Worm (Caenorhabditis elegans) whole organism, early embryonic: ENCODE results near the gene C55A6.6.

Source experiments
- B0310.2 ChIP-seq: sonication (generic microtip); optimal IDR thresholded peaks from 2 replicates; lab custom pipeline; 2016; ENCODE audit warnings: mild to moderate bottlenecking, missing genetic modification characterization, missing compliant biosample characterization
- F13C5.2 ChIP-seq: sonication (generic microtip); optimal IDR thresholded peaks from 2 replicates; lab custom pipeline; 2017; ENCODE audit warnings: mild to moderate bottlenecking, missing genetic modification characterization, inconsistent platforms, missing compliant biosample characterization
- aly-1 ChIP-seq: sonication (generic microtip); optimal IDR thresholded peaks from 2 replicates; lab custom pipeline; 2016; ENCODE audit warnings: missing genetic modification characterization, missing compliant biosample characterization
- ama-1 ChIP-seq: fragments of 150-350 bp; optimal IDR thresholded peaks from 2 replicates; lab custom pipeline; 2014
- ceh-13 ChIP-seq: fragments of 200-800 bp; sonication (Bioruptor generic); optimal IDR thresholded peaks from 2 replicates; lab custom pipeline; 2018; ENCODE audit warnings: mild to moderate bottlenecking, missing genetic modification characterization, missing compliant biosample characterization
- ets-7 ChIP-seq: sonication (generic microtip); optimal IDR thresholded peaks from 2 replicates; lab custom pipeline; 2016; ENCODE audit warnings: missing genotype, missing genetic modification characterization, missing compliant biosample characterization
- flt-1 ChIP-seq: fragments of 200-800 bp; sonication (Bioruptor generic); IDR thresholded peaks from 2 replicates; pipeline ENCODE4 v1.3.6; 2022; ENCODE audit warnings: missing genetic modification characterization, missing compliant biosample characterization
- hnd-1 ChIP-seq: sonication (generic microtip); optimal IDR thresholded peaks from 2 replicates; lab custom pipeline; 2016; ENCODE audit warnings: missing genetic modification characterization, missing compliant biosample characterization
- pes-1 ChIP-seq: fragments of 200-800 bp; sonication (Bioruptor generic); IDR thresholded peaks from 2 replicates; pipeline ENCODE4 v1.3.6; 2022; ENCODE audit warnings: missing genetic modification reagents, missing genetic modification characterization, missing compliant biosample characterization
- tbx-11 ChIP-seq: fragments of 200-800 bp; sonication (Bioruptor generic); IDR thresholded peaks from 2 replicates; pipeline ENCODE4 v1.3.6; 2022; ENCODE audit warnings: missing genetic modification characterization, missing compliant biosample characterization
- tbx-37 ChIP-seq: fragments of 200-800 bp; sonication (Bioruptor generic); conservative IDR thresholded peaks from 2 replicates; pipeline ENCODE4 v1.3.6; 2022; ENCODE audit warnings: missing genetic modification reagents, missing genetic modification characterization, missing compliant biosample characterization
- tra-4 ChIP-seq: sonication (generic microtip); optimal IDR thresholded peaks from 2 replicates; lab custom pipeline; 2017; ENCODE audit warnings: missing genetic modification characterization, missing compliant biosample characterization

DNA sequence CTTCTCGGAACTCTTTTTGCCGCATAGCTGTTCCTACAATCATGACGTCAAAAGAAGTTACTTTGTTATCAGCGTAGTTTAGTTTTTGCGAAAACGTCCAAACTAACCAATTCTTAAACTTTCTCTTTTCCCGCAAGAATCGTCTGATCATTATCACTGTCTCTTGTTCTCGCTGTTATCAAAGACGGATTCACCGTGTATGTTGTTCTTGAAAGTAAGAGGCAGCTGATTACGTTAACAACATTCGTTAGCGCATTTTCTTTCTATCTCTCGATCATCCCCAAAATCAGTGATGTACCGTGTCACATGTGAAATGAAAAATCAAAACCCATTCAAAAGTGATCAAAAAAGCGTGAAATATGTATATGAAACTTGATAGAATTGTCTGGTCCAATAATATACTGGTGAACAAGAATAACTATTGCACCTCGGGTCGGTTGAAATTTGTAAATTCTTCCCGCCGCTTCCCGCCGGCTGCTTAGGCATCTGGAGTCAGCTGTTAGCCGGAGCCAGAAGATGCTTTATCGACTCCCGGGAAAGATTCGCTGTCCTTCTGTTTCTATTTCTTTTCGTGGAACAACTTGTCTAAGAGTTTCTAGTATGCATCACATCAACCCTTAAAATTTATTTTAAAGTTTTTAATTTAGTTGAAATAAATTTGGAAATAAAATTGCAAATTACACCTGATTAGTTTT is 20.1 kb upstream of the C55A6.6 start:
- TF ChIP-seq tbx-37 (no peak), tra-4 (tag; lab: Kevin White, UChicago) (no peak), pes-1 (no peak), F13C5.2 (tag; lab: Kevin White, UChicago) (no peak), ama-1 (lab: Kevin White, UChicago) (no peak), flt-1 (GFP tag; lab: Robert Waterston, UW) (no peak), tbx-11 (no peak), ceh-13 (GFP tag; lab: Kevin White, UChicago) (no peak), hnd-1 (no peak), aly-1 (tag; lab: Kevin White, UChicago) (no peak), ets-7 (tag; lab: Kevin White, UChicago) (no peak), B0310.2 (tag; lab: Kevin White, UChicago) (no peak)
